Fruit fly (Drosophila melanogaster): Measurements from ENCODE around the gene CG7409.

- TF ChIP-seq pan (optimal IDR thresholded peaks at IDR 0.05) = no peak
- TF ChIP-seq psq (GFP tag; optimal IDR thresholded peaks at IDR 0.05) = no peak
Observed at dm6 chr3L:7774698-7775097, 20.5 kb downstream of the CG7409 start.
